Fruit fly (Drosophila melanogaster): ENCODE measurements around the gene CG14937.

The CG14937 gene

DNA sequence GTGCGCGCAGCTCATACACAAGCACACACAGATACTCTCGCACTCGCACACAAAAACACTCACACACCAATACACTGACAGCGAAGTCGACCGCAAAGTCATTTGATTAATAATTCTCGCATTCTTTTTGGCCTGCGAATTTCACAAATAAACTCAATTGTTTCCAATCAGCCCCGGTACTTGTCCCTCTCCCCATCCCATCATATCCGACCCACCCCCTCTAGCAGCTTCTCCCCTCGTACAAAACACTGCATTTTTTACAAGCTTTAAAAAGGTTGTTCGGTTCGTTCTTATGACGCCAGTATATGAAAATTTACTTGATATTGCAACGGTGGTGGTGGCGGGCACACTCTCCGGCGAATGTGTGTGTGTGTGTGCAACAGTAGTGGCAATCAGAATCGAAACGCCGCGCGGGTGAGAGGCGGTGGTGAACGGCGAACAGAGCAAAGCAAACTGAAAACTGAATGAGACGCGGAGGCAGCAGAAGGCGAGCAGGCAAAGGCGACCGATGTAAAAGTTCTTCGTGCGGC lies 13.9 kb upstream of the CG14937 start (continued):
- TF ChIP-seq CG12219 (GFP tag; optimal IDR thresholded peaks at IDR 0.05) (peak; percentile 9), CG7987 (GFP tag; optimal IDR thresholded peaks at IDR 0.05) (peak; percentile 55), HHEX (GFP tag; optimal IDR thresholded peaks at IDR 0.05) (peak; percentile 18), tx (GFP tag; optimal IDR thresholded peaks at IDR 0.05) (no peak), cad (GFP tag; optimal IDR thresholded peaks at IDR 0.05) (no peak), CG9932 (GFP tag; IDR thresholded peaks at IDR 0.05) (0 out of 2 replicates have a peak, but pooled peaks have one; percentile 8), otp (GFP tag; IDR thresholded peaks at IDR 0.05) (peak; percentile 51; the same call in 1 of the 3 replicates), hkb (optimal IDR thresholded peaks at IDR 0.05) (no peak), hkb (GFP tag; IDR thresholded peaks at IDR 0.05) (no peak), CG12104 (GFP tag; optimal IDR thresholded peaks at IDR 0.05) (no peak), luna (GFP tag; optimal IDR thresholded peaks at IDR 0.05) (no peak), pzg (GFP tag; optimal IDR thresholded peaks at IDR 0.05) (peak; percentile 25), Atf-2 (GFP tag; optimal IDR thresholded peaks at IDR 0.05) (no peak), Mrtf (GFP tag; IDR thresholded peaks at IDR 0.05) (no peak), CG11398 (GFP tag; optimal IDR thresholded peaks at IDR 0.05) (no peak), Dll (GFP tag; IDR thresholded peaks at IDR 0.05; ENCODE audit: partially characterized antibody) (no peak), CG31365 (tag; optimal IDR thresholded peaks at IDR 0.05) (no peak), CG6854 (GFP tag; optimal IDR thresholded peaks at IDR 0.05) (no peak), mirr (GFP tag; optimal IDR thresholded peaks at IDR 0.05) (peak; percentile 65), Sry-β (GFP tag; optimal IDR thresholded peaks at IDR 0.05) (no peak), Opbp (GFP tag; IDR thresholded peaks at IDR 0.05; ENCODE audit: partially characterized antibody) (no peak), CG17359 (tag; optimal IDR thresholded peaks at IDR 0.05) (peak; percentile 20), cwo (GFP tag; optimal IDR thresholded peaks at IDR 0.05) (no peak), CHES-1-like (GFP tag; optimal IDR thresholded peaks at IDR 0.05) (peak; percentile 1), jigr1 (GFP tag; IDR thresholded peaks at IDR 0.05) (no peak), lov (optimal IDR thresholded peaks at IDR 0.05) (no peak), lov (GFP tag; IDR thresholded peaks at IDR 0.05) (0 out of 3 replicates have a peak, but pooled peaks have one; percentile 50), Rx (GFP tag; IDR thresholded peaks at IDR 0.05) (no peak), CG14860 (GFP tag; IDR thresholded peaks at IDR 0.05; ENCODE audit: partially characterized antibody) (no peak), Myb (GFP tag; optimal IDR thresholded peaks at IDR 0.05) (no peak), CG12299 (tag; optimal IDR thresholded peaks at IDR 0.05) (no peak), prd (optimal IDR thresholded peaks at IDR 0.05) (no peak), prd (GFP tag; IDR thresholded peaks at IDR 0.05) (no peak), CG10274 (GFP tag; optimal IDR thresholded peaks at IDR 0.05) (no peak), Meics (GFP tag; optimal IDR thresholded peaks at IDR 0.05) (no peak), CG11085 (GFP tag; IDR thresholded peaks at IDR 0.05) (no peak), CG32767 (GFP tag; IDR thresholded peaks at IDR 0.05) (0 out of 2 replicates have a peak, but pooled peaks have one; percentile 30), CG4328 (GFP tag; optimal IDR thresholded peaks at IDR 0.05) (no peak), slbo (GFP tag; IDR thresholded peaks at IDR 0.05) (peak; percentile 45; the same call in 1 of the 2 replicates), Atf6 (GFP tag; IDR thresholded peaks at IDR 0.05) (peak; percentile 37; the same call in 1 of the 2 replicates), CG18262 (tag; optimal IDR thresholded peaks at IDR 0.05) (no peak), Bteb2 (GFP tag; optimal IDR thresholded peaks at IDR 0.05) (no peak), bbx (GFP tag; IDR thresholded peaks at IDR 0.05; ENCODE audit: partially characterized antibody) (peak; percentile 47), Camta (GFP tag; optimal IDR thresholded peaks at IDR 0.05) (no peak), CG13123 (GFP tag; optimal IDR thresholded peaks at IDR 0.05) (no peak), CG15696 (tag; optimal IDR thresholded peaks at IDR 0.05) (no peak), CG13296 (GFP tag; optimal IDR thresholded peaks at IDR 0.05) (no peak), sob (GFP tag; IDR thresholded peaks at IDR 0.05) (no peak; the same call in 1 of the 2 replicates), Dbx (GFP tag; IDR thresholded peaks at IDR 0.05) (peak; percentile 68; the same call in 2 of the 3 replicates), tll (GFP tag; optimal IDR thresholded peaks at IDR 0.05) (peak in 1 of 2 experiments; percentile 10), kah (GFP tag; optimal IDR thresholded peaks at IDR 0.05) (peak; percentile 5)
